Comparison of ENCODE assay signal across 2 fruit fly cellular contexts in the genomic region with DNA sequence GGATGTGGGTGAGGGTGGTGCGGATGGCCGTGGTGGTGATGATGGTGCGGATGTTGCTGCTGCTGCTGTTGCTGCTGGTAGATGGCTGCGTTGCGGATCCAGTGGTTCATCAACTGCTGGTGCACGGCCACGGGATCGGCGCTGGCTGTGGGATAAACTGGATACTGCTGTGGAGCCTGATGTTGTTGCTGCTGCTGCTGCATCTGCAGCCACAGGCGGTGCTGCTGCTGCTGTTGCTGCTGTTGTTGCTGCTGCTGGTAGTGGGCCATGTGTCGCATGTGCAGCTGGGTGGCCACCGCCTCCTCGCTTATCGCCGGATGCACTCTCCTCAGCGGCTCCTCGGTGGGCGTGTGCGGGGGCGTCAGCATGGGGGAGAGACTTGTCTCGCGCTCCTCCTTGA.
TF ChIP-seq lines count a peak whose summit lies in the region.

No protein-coding gene starts in this region.

- no peak for TF ChIP-seq CTCF in whole organism, embryonic (GFP tag; optimal IDR thresholded peaks at IDR 0.05; lab: Kevin White, UChicago)

TF ChIP-seq in whole organism, embryonic, 481 proteins besides CTCF, POLR2A, EP300 and RAD21:
- peak; percentile 60 for TF ChIP-seq CG8478 (optimal IDR thresholded peaks at IDR 0.05; lab: Kevin White, UChicago)
- 0 out of 3 replicates have a peak, but pooled peaks have one; percentile 35 for TF ChIP-seq Opbp (GFP tag; IDR thresholded peaks at IDR 0.05; lab: Robert Waterston, UW; ENCODE audit: partially characterized antibody)
- TF ChIP-seq Dfd (GFP tag; optimal IDR thresholded peaks at IDR 0.05; lab: Kevin White, UChicago): peak in 1 of 2 experiments; percentile 11
- TF ChIP-seq Dll (GFP tag; IDR thresholded peaks at IDR 0.05; lab: Robert Waterston, UW; ENCODE audit: partially characterized antibody): no peak

TF ChIP-seq in whole organism, wandering third instar larva, 38 proteins besides CTCF, POLR2A, EP300 and RAD21:
- no peak for TF ChIP-seq ey (GFP tag; optimal IDR thresholded peaks at IDR 0.05; lab: Kevin White, UChicago)
- peak; percentile 93 for TF ChIP-seq Dfd (GFP tag; optimal IDR thresholded peaks at IDR 0.05; lab: Kevin White, UChicago)
